Fruit fly (Drosophila melanogaster) whole organism, embryonic: ENCODE results near the gene CG43998.

Source experiments
- Atf6 ChIP-seq: fragments of 200-800 bp; sonication (Bioruptor generic); IDR thresholded peaks from 2 replicates; pipeline ENCODE4 v1.3.6; 2022; ENCODE audit warnings: missing biosample characterization, missing genetic modification characterization
- Bgb ChIP-seq: fragments of 200-800 bp; sonication (Bioruptor generic); IDR thresholded peaks from 2 replicates; pipeline ENCODE4 v1.3.6; 2022; ENCODE audit warnings: missing biosample characterization, missing genetic modification characterization; ENCODE audit not compliant: partially characterized antibody
- CG10321 ChIP-seq: fragments of 200-800 bp; sonication (Bioruptor generic); IDR thresholded peaks from 2 replicates; pipeline ENCODE4 v1.3.6; 2022; ENCODE audit warnings: missing biosample characterization, missing genetic modification characterization
- CG12744 ChIP-seq: fragments of 200-800 bp; sonication (Bioruptor generic); optimal IDR thresholded peaks from 2 replicates; lab custom pipeline; 2016; ENCODE audit warnings: missing biosample characterization, missing genetic modification characterization
- CG14014 ChIP-seq: fragments of 200-800 bp; sonication (Bioruptor generic); IDR thresholded peaks from 2 replicates; pipeline ENCODE4 v1.3.6; 2022; ENCODE audit warnings: missing biosample characterization, missing genetic modification characterization
- CG17829 ChIP-seq: fragments of 200-800 bp; optimal IDR thresholded peaks from 2 replicates; lab custom pipeline; 2019; ENCODE audit warnings: missing biosample characterization, mild to moderate bottlenecking, missing genetic modification characterization, moderate library complexity
- CG18764 ChIP-seq: fragments of 200-800 bp; sonication (Bioruptor generic); optimal IDR thresholded peaks from 3 replicates; lab custom pipeline; 2016; ENCODE audit warnings: missing biosample characterization, missing genetic modification characterization
- CG2120 ChIP-seq: fragments of 200-800 bp; sonication (Bioruptor generic); optimal IDR thresholded peaks from 3 replicates; lab custom pipeline; 2016; ENCODE audit warnings: missing biosample characterization, missing genetic modification characterization
- CG3847 ChIP-seq: fragments of 200-800 bp; sonication (Bioruptor generic); IDR thresholded peaks from 2 replicates; pipeline ENCODE4 v1.3.6; 2022; ENCODE audit warnings: missing biosample characterization, missing genetic modification characterization
- CG43689 ChIP-seq: fragments of 200-800 bp; sonication (Bioruptor generic); IDR thresholded peaks from 2 replicates; pipeline ENCODE4 v1.3.6; 2022; ENCODE audit warnings: missing biosample characterization, missing genetic modification characterization
- CG6175 ChIP-seq: fragments of 200-800 bp; sonication (Bioruptor generic); IDR thresholded peaks from 3 replicates; pipeline ENCODE4 v1.3.6; 2022; ENCODE audit warnings: missing biosample characterization, missing genetic modification characterization
- CG6272 ChIP-seq: fragments of 200-800 bp; sonication (Bioruptor generic); IDR thresholded peaks from 2 replicates; pipeline ENCODE4 v1.3.6; 2022; ENCODE audit warnings: missing biosample characterization, missing genetic modification characterization
- CG6654 ChIP-seq: fragments of 200-800 bp; sonication (Bioruptor generic); optimal IDR thresholded peaks from 2 replicates; lab custom pipeline; 2017; ENCODE audit warnings: missing biosample characterization, mild to moderate bottlenecking, missing genetic modification characterization
- CG6791 ChIP-seq: fragments of 200-800 bp; sonication (Bioruptor generic); IDR thresholded peaks from 3 replicates; pipeline ENCODE4 v1.3.6; 2022; ENCODE audit warnings: missing biosample characterization, missing genetic modification characterization; ENCODE audit not compliant: partially characterized antibody
- CG6813 ChIP-seq: fragments of 200-800 bp; sonication (Bioruptor generic); optimal IDR thresholded peaks from 2 replicates; lab custom pipeline; 2017; ENCODE audit warnings: missing biosample characterization, missing genetic modification characterization, mild to moderate bottlenecking, moderate library complexity, missing genetic modification reagents
- CG8924 ChIP-seq: fragments of 200-800 bp; optimal IDR thresholded peaks from 3 replicates; lab custom pipeline; 2019; ENCODE audit warnings: missing biosample characterization, mild to moderate bottlenecking, missing genetic modification characterization, moderate library complexity
- Deaf1 ChIP-seq: fragments of 200-800 bp; optimal IDR thresholded peaks from 3 replicates; lab custom pipeline; 2019; ENCODE audit warnings: missing biosample characterization, mild to moderate bottlenecking, missing genetic modification characterization, moderate library complexity
- Doc3 ChIP-seq: fragments of 200-800 bp; sonication (Bioruptor generic); IDR thresholded peaks from 3 replicates; pipeline ENCODE4 v1.3.6; 2022; ENCODE audit warnings: missing biosample characterization, missing genetic modification characterization; ENCODE audit not compliant: partially characterized antibody
- E2f2 ChIP-seq: fragments of 200-800 bp; sonication (Bioruptor generic); IDR thresholded peaks from 2 replicates; pipeline ENCODE4 v1.3.6; 2022; ENCODE audit warnings: missing biosample characterization, missing genetic modification characterization
- Hand ChIP-seq: fragments of 200-800 bp; sonication (Bioruptor generic); optimal IDR thresholded peaks from 2 replicates; lab custom pipeline; 2017; ENCODE audit warnings: mild to moderate bottlenecking, missing biosample characterization, missing genetic modification reagents, missing genetic modification characterization
- Med ChIP-seq: fragments of 200-800 bp; sonication (Bioruptor generic); peaks from one replicate; lab custom pipeline; 2016; ENCODE audit warnings: missing biosample characterization, missing genetic modification characterization, mild to moderate bottlenecking, inconsistent platforms, moderate library complexity
- Meics ChIP-seq: fragments of 200-800 bp; sonication (Bioruptor generic); optimal IDR thresholded peaks from 2 replicates; lab custom pipeline; 2017; ENCODE audit warnings: missing biosample characterization, mild to moderate bottlenecking, missing genetic modification characterization
- NC2α ChIP-seq: fragments of 200-800 bp; sonication (Bioruptor generic); optimal IDR thresholded peaks from 2 replicates; lab custom pipeline; 2016; ENCODE audit warnings: missing biosample characterization, missing genetic modification characterization
- Nf-YC ChIP-seq: fragments of 200-800 bp; optimal IDR thresholded peaks from 3 replicates; lab custom pipeline; 2019; ENCODE audit warnings: missing biosample characterization, mild to moderate bottlenecking, missing genetic modification characterization, moderate library complexity
- Rfx ChIP-seq: fragments of 200-800 bp; sonication (Bioruptor generic); IDR thresholded peaks from 2 replicates; pipeline ENCODE4 v1.3.6; 2022; ENCODE audit warnings: missing biosample characterization, missing genetic modification characterization
- Scr ChIP-seq: fragments of 200-800 bp; sonication (Bioruptor generic); IDR thresholded peaks from 2 replicates; pipeline ENCODE4 v1.3.6; 2022; ENCODE audit warnings: missing biosample characterization, missing genetic modification characterization; ENCODE audit not compliant: partially characterized antibody
- Trl ChIP-seq, 3 experiments: fragments of >200 bp in 2 of 3; fragments of 200-800 bp in 1 of 3; sonication (Bioruptor generic) in 1 of 3; optimal IDR thresholded peaks; 2 replicates in 1 of 3; 3 replicates in 2 of 3; lab custom pipeline; 2016 to 2017; ENCODE audit warnings: missing biosample characterization in 1 of 3, missing genetic modification characterization in 1 of 3
- bcd ChIP-seq: fragments of 200-800 bp; sonication (Bioruptor generic); optimal IDR thresholded peaks from 2 replicates; lab custom pipeline; 2017; ENCODE audit warnings: missing biosample characterization, mild to moderate bottlenecking, missing genetic modification characterization
- btn ChIP-seq: fragments of 200-800 bp; sonication (Bioruptor generic); optimal IDR thresholded peaks from 2 replicates; lab custom pipeline; 2016; ENCODE audit warnings: missing biosample characterization, missing genetic modification characterization
- crol ChIP-seq: fragments of 200-800 bp; sonication (Bioruptor generic); IDR thresholded peaks from 2 replicates; pipeline ENCODE4 v1.3.6; 2022; ENCODE audit warnings: missing biosample characterization, missing genetic modification characterization
- dimm ChIP-seq: fragments of 200-800 bp; sonication (Bioruptor generic); IDR thresholded peaks from 2 replicates; pipeline ENCODE4 v1.3.6; 2022; ENCODE audit warnings: missing biosample characterization, missing genetic modification characterization
- dmrt99B ChIP-seq: fragments of 200-800 bp; sonication (Bioruptor generic); optimal IDR thresholded peaks from 2 replicates; lab custom pipeline; 2018; ENCODE audit warnings: missing biosample characterization, mild to moderate bottlenecking, missing genetic modification characterization, moderate library complexity
- fd64A ChIP-seq: fragments of 200-800 bp; sonication (Bioruptor generic); optimal IDR thresholded peaks from 3 replicates; lab custom pipeline; 2018; ENCODE audit warnings: missing biosample characterization, mild to moderate bottlenecking, missing genetic modification characterization
- hkb ChIP-seq, 2 experiments: fragments of 200-800 bp in 1 of 2; fragments of >200 bp in 1 of 2; sonication (Bioruptor generic) in 1 of 2; IDR thresholded peaks in 1 of 2; optimal IDR thresholded peaks in 1 of 2; 2 replicates each; pipeline versions ENCODE4 v1.3.6 to Lab custom; 2017 to 2022; ENCODE audit warnings: missing biosample characterization in 1 of 2, missing genetic modification characterization in 1 of 2
- lab ChIP-seq: fragments of 200-800 bp; sonication (Bioruptor generic); optimal IDR thresholded peaks from 3 replicates; lab custom pipeline; 2017; ENCODE audit warnings: missing biosample characterization, missing genetic modification characterization, mild to moderate bottlenecking, moderate library complexity, missing genetic modification reagents
- mirr ChIP-seq: fragments of 200-800 bp; sonication (Bioruptor generic); optimal IDR thresholded peaks from 3 replicates; lab custom pipeline; 2018; ENCODE audit warnings: missing biosample characterization, mild to moderate bottlenecking, missing genetic modification characterization
- pb ChIP-seq: fragments of 200-800 bp; sonication (Bioruptor generic); optimal IDR thresholded peaks from 3 replicates; lab custom pipeline; 2016; ENCODE audit warnings: missing biosample characterization, missing genetic modification characterization
- seq ChIP-seq: fragments of 200-800 bp; sonication (Bioruptor generic); IDR thresholded peaks from 2 replicates; pipeline ENCODE4 v1.3.6; 2022; ENCODE audit warnings: missing biosample characterization, missing genetic modification characterization
- sim ChIP-seq: fragments of 200-800 bp; sonication (Bioruptor generic); IDR thresholded peaks from 2 replicates; pipeline ENCODE4 v1.3.6; 2022; ENCODE audit warnings: missing biosample characterization, missing genetic modification characterization
- slou ChIP-seq: fragments of 200-800 bp; sonication (Bioruptor generic); optimal IDR thresholded peaks from 3 replicates; lab custom pipeline; 2016; ENCODE audit warnings: missing biosample characterization, missing genetic modification characterization
- sob ChIP-seq: fragments of 200-800 bp; sonication (Bioruptor generic); IDR thresholded peaks from 2 replicates; pipeline ENCODE4 v1.3.6; 2022; ENCODE audit warnings: missing biosample characterization, missing genetic modification characterization
- stwl ChIP-seq: fragments of 200-800 bp; sonication (Bioruptor generic); optimal IDR thresholded peaks from 3 replicates; lab custom pipeline; 2018; ENCODE audit warnings: missing biosample characterization, mild to moderate bottlenecking, missing genetic modification characterization, moderate library complexity
- sug ChIP-seq: fragments of 200-800 bp; optimal IDR thresholded peaks from 2 replicates; lab custom pipeline; 2019; ENCODE audit warnings: missing biosample characterization, mild to moderate bottlenecking, missing genetic modification characterization, moderate library complexity
- trem ChIP-seq: fragments of 200-800 bp; optimal IDR thresholded peaks from 3 replicates; lab custom pipeline; 2019; ENCODE audit warnings: missing biosample characterization, mild to moderate bottlenecking, missing genetic modification characterization, moderate library complexity
- unc-4 ChIP-seq: fragments of 200-800 bp; sonication (Bioruptor generic); IDR thresholded peaks from 2 replicates; pipeline ENCODE4 v1.3.6; 2022; ENCODE audit warnings: missing biosample characterization, missing genetic modification characterization; ENCODE audit not compliant: partially characterized antibody
- wek ChIP-seq: fragments of 200-800 bp; sonication (Bioruptor generic); optimal IDR thresholded peaks from 3 replicates; lab custom pipeline; 2018; ENCODE audit warnings: missing biosample characterization, mild to moderate bottlenecking, missing genetic modification characterization, moderate library complexity
- zf30C ChIP-seq: fragments of 200-800 bp; sonication (Bioruptor generic); optimal IDR thresholded peaks from 3 replicates; lab custom pipeline; 2018; ENCODE audit warnings: missing biosample characterization, mild to moderate bottlenecking, missing genetic modification characterization

The CG43998 gene

DNA sequence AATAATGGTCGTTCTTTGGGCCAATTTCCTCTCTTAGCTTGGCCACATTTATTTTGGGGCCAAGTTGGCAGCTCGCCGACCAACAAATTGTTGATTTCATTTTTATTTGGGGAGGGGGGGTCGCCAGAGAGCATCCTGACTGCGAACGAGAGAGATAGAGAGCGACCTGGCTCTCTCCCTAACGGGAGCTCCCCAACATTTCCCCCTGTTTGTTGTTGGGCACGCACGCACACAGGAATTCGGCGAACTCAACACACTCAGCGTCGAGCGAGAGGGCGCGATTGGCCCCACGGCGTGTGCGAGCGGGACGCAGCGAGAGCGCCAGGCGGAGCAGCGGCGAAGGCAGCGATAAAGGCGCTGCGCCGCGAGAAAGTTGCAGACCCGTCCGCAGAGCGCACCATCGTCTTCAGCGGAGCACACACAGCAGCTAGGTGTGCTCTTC, 34.0 kb upstream of the CG43998 start, which contains the start of gene CG31140 (continued):
- 0 out of 2 replicates have a peak, but pooled peaks have one; percentile 9 for TF ChIP-seq Rfx (GFP tag; lab: Robert Waterston, UW)
- TF ChIP-seq CG6654 (GFP tag; lab: Kevin White, UChicago) = no peak
- TF ChIP-seq dimm = no peak
- TF ChIP-seq Trl (optimal IDR thresholded peaks at IDR 0.05; lab: Kevin White, UChicago) = peak; percentile 71 to 76
- TF ChIP-seq Trl (GFP tag; optimal IDR thresholded peaks at IDR 0.05; lab: Kevin White, UChicago) = peak; percentile 13
- TF ChIP-seq CG10321 (GFP tag; lab: Robert Waterston, UW) = peak; percentile 70
- TF ChIP-seq btn (GFP tag; lab: Kevin White, UChicago) = no peak
- TF ChIP-seq CG17829 = peak; percentile 13
- peak; percentile 37; the same call in 1 of the 2 replicates for TF ChIP-seq sob (GFP tag; lab: Robert Waterston, UW)
- peak; percentile 43 for TF ChIP-seq pb (GFP tag; lab: Kevin White, UChicago)
- peak; percentile 20 for TF ChIP-seq Deaf1 (tag; lab: Kevin White, UChicago)
- TF ChIP-seq CG6791 (GFP tag; lab: Robert Waterston, UW) = no peak
- TF ChIP-seq wek (GFP tag; lab: Kevin White, UChicago) = peak; percentile 49
- 0 out of 2 replicates have a peak, but pooled peaks have one; percentile 14 for TF ChIP-seq Scr
- TF ChIP-seq zf30C (GFP tag; lab: Kevin White, UChicago) = no peak
- peak; percentile 30; the same call in 1 of the 2 replicates for TF ChIP-seq Bgb (GFP tag; lab: Robert Waterston, UW)
- TF ChIP-seq lab = peak; percentile 26
- TF ChIP-seq CG6175 (GFP tag; lab: Robert Waterston, UW) = 0 out of 3 replicates have a peak, but pooled peaks have one; percentile 30
- peak; percentile 79 for TF ChIP-seq Med
- TF ChIP-seq Meics (GFP tag; lab: Kevin White, UChicago) = no peak
- TF ChIP-seq CG43689 (GFP tag; lab: Robert Waterston, UW) = no peak
- TF ChIP-seq Atf6 (GFP tag; lab: Robert Waterston, UW) = no peak
- TF ChIP-seq sim (GFP tag; lab: Robert Waterston, UW) = 0 out of 2 replicates have a peak, but pooled peaks have one; percentile 27
- no peak for TF ChIP-seq hkb (optimal IDR thresholded peaks at IDR 0.05; lab: Kevin White, UChicago)
- 0 out of 2 replicates have a peak, but pooled peaks have one; percentile 26 for TF ChIP-seq hkb (GFP tag; IDR thresholded peaks at IDR 0.05; lab: Robert Waterston, UW)
- TF ChIP-seq Doc3 = peak; percentile 30; the same call in 1 of the 3 replicates
- no peak for TF ChIP-seq fd64A (GFP tag; lab: Kevin White, UChicago)
- 0 out of 2 replicates have a peak, but pooled peaks have one; percentile 33 for TF ChIP-seq E2f2 (GFP tag; lab: Robert Waterston, UW)
- peak; percentile 38 for TF ChIP-seq mirr
- TF ChIP-seq CG6813 (GFP tag; lab: Kevin White, UChicago) = peak; percentile 11
- TF ChIP-seq CG12744 (GFP tag; lab: Kevin White, UChicago) = no peak
- peak; percentile 7 for TF ChIP-seq CG8924
- TF ChIP-seq NC2α (GFP tag; lab: Kevin White, UChicago) = no peak
- no peak for TF ChIP-seq CG6272
- 0 out of 2 replicates have a peak, but pooled peaks have one; percentile 26 for TF ChIP-seq unc-4 (GFP tag; lab: Robert Waterston, UW)
- no peak for TF ChIP-seq slou (GFP tag; lab: Kevin White, UChicago)
- peak; percentile 7 for TF ChIP-seq dmrt99B (tag; lab: Kevin White, UChicago)
- TF ChIP-seq sug = no peak
- TF ChIP-seq trem (tag; lab: Kevin White, UChicago) = peak; percentile 95
- no peak for TF ChIP-seq bcd
- peak; percentile 43; the same call in 1 of the 2 replicates for TF ChIP-seq seq (GFP tag; lab: Robert Waterston, UW)
- TF ChIP-seq Nf-YC (tag; lab: Kevin White, UChicago) = peak; percentile 48
- no peak for TF ChIP-seq CG14014 (GFP tag; lab: Robert Waterston, UW)
- TF ChIP-seq Hand (GFP tag; lab: Kevin White, UChicago) = peak; percentile 64
- TF ChIP-seq CG18764 (GFP tag; lab: Kevin White, UChicago) = no peak
- no peak for TF ChIP-seq CG2120 (GFP tag; lab: Kevin White, UChicago)
- TF ChIP-seq CG3847 (GFP tag; lab: Robert Waterston, UW) = no peak
- TF ChIP-seq stwl (tag; lab: Kevin White, UChicago) = peak; percentile 34
- TF ChIP-seq crol = peak; percentile 65
